Fruit fly (Drosophila melanogaster) whole organism, embryonic: Measurements from ENCODE around the gene CG32983.
A peak's percentile ranks its signal among the peaks of the same experiment; 100 is the strongest.

Source experiments
- CG10654 ChIP-seq: fragments of 200-800 bp; sonication (Bioruptor generic); optimal IDR thresholded peaks from 2 replicates; lab custom pipeline; 2016; ENCODE audit warnings: missing biosample characterization, missing genetic modification characterization
- CG11247 ChIP-seq: fragments of 200-800 bp; sonication (Bioruptor generic); IDR thresholded peaks from 2 replicates; pipeline ENCODE4 v1.3.6; 2022; ENCODE audit warnings: missing biosample characterization, missing genetic modification characterization
- CG11723 ChIP-seq: fragments of 200-800 bp; sonication (Bioruptor generic); optimal IDR thresholded peaks from 2 replicates; lab custom pipeline; 2017; ENCODE audit warnings: missing biosample characterization, mild to moderate bottlenecking, missing genetic modification characterization
- CG13775 ChIP-seq: fragments of 200-800 bp; sonication (Bioruptor generic); optimal IDR thresholded peaks from 3 replicates; lab custom pipeline; 2017; ENCODE audit warnings: missing biosample characterization, mild to moderate bottlenecking, missing genetic modification characterization
- CG13894 ChIP-seq: fragments of 200-800 bp; sonication (Bioruptor generic); optimal IDR thresholded peaks from 3 replicates; lab custom pipeline; 2018; ENCODE audit warnings: missing biosample characterization, mild to moderate bottlenecking, missing genetic modification characterization, moderate library complexity
- CG16863 ChIP-seq: fragments of 200-800 bp; sonication (Bioruptor generic); optimal IDR thresholded peaks from 3 replicates; lab custom pipeline; 2016; ENCODE audit warnings: missing biosample characterization, missing genetic modification characterization
- CG18011 ChIP-seq: fragments of 200-800 bp; sonication (Bioruptor generic); optimal IDR thresholded peaks from 2 replicates; lab custom pipeline; 2017; ENCODE audit warnings: missing biosample characterization, missing genetic modification characterization, mild to moderate bottlenecking, moderate library complexity, missing genotype
- CG18262 ChIP-seq: fragments of 200-800 bp; optimal IDR thresholded peaks from 3 replicates; lab custom pipeline; 2019; ENCODE audit warnings: missing biosample characterization, mild to moderate bottlenecking, missing genetic modification characterization, moderate library complexity
- CG18599 ChIP-seq: fragments of 200-800 bp; sonication (Bioruptor generic); optimal IDR thresholded peaks from 3 replicates; lab custom pipeline; 2017; ENCODE audit warnings: missing biosample characterization, missing genetic modification characterization, mild to moderate bottlenecking, moderate library complexity, missing genetic modification reagents
- CG2129 ChIP-seq: fragments of 200-800 bp; sonication (Bioruptor generic); IDR thresholded peaks from 2 replicates; pipeline ENCODE4 v1.3.6; 2022; ENCODE audit warnings: missing biosample characterization, missing genetic modification characterization; ENCODE audit not compliant: partially characterized antibody
- CG31441 ChIP-seq: fragments of 200-800 bp; sonication (Bioruptor generic); IDR thresholded peaks from 2 replicates; pipeline ENCODE4 v1.3.6; 2022; ENCODE audit warnings: missing biosample characterization, missing genetic modification characterization
- CG6813 ChIP-seq: fragments of 200-800 bp; sonication (Bioruptor generic); optimal IDR thresholded peaks from 2 replicates; lab custom pipeline; 2017; ENCODE audit warnings: missing biosample characterization, missing genetic modification characterization, mild to moderate bottlenecking, moderate library complexity, missing genetic modification reagents
- CG7357 ChIP-seq: fragments of 200-800 bp; sonication (Bioruptor generic); IDR thresholded peaks from 3 replicates; pipeline ENCODE4 v1.3.6; 2022; ENCODE audit warnings: missing biosample characterization, missing genetic modification characterization
- CG7372 ChIP-seq: fragments of 200-800 bp; sonication (Bioruptor generic); IDR thresholded peaks from 2 replicates; pipeline ENCODE4 v1.3.6; 2022; ENCODE audit warnings: missing biosample characterization, missing genetic modification characterization
- CoRest ChIP-seq: fragments of 200-800 bp; sonication (Bioruptor generic); optimal IDR thresholded peaks from 3 replicates; lab custom pipeline; 2018; ENCODE audit warnings: missing biosample characterization, mild to moderate bottlenecking, missing genetic modification characterization, moderate library complexity
- Dip2 ChIP-seq: fragments of 200-800 bp; sonication (Bioruptor generic); IDR thresholded peaks from 2 replicates; pipeline ENCODE4 v1.3.6; 2022; ENCODE audit warnings: missing biosample characterization, missing genetic modification characterization
- Elba2 ChIP-seq: fragments of 200-800 bp; sonication (Bioruptor generic); optimal IDR thresholded peaks from 3 replicates; lab custom pipeline; 2016; ENCODE audit warnings: missing biosample characterization, missing genetic modification characterization
- HLH4C ChIP-seq: fragments of 200-800 bp; sonication (Bioruptor generic); IDR thresholded peaks from 3 replicates; pipeline ENCODE4 v1.3.6; 2022; ENCODE audit warnings: missing biosample characterization, missing genetic modification characterization; ENCODE audit not compliant: partially characterized antibody
- Hand ChIP-seq: fragments of 200-800 bp; sonication (Bioruptor generic); optimal IDR thresholded peaks from 2 replicates; lab custom pipeline; 2017; ENCODE audit warnings: mild to moderate bottlenecking, missing biosample characterization, missing genetic modification reagents, missing genetic modification characterization
- Hey ChIP-seq: fragments of 200-800 bp; sonication (Bioruptor generic); optimal IDR thresholded peaks from 3 replicates; lab custom pipeline; 2018; ENCODE audit warnings: missing biosample characterization, mild to moderate bottlenecking, missing genetic modification characterization
- Hr78 ChIP-seq, 2 experiments: fragments of 200-800 bp in 1 of 2; fragments of >200 bp in 1 of 2; sonication (Bioruptor generic) in 1 of 2; optimal IDR thresholded peaks; 2 replicates each; lab custom pipeline; 2017 to 2019; ENCODE audit warnings: missing biosample characterization in 2 of 2, missing genetic modification characterization in 2 of 2, mild to moderate bottlenecking in 1 of 2, moderate library complexity in 1 of 2
- Hsf ChIP-seq: fragments of 200-800 bp; sonication (Bioruptor generic); optimal IDR thresholded peaks from 3 replicates; lab custom pipeline; 2016; ENCODE audit warnings: missing biosample characterization, missing genetic modification characterization
- MESR4 ChIP-seq: fragments of 200-800 bp; sonication (Bioruptor generic); optimal IDR thresholded peaks from 2 replicates; lab custom pipeline; 2018; ENCODE audit warnings: missing biosample characterization, mild to moderate bottlenecking, missing genetic modification characterization, moderate library complexity
- MTF-1 ChIP-seq: fragments of 200-800 bp; sonication (Bioruptor generic); optimal IDR thresholded peaks from 2 replicates; lab custom pipeline; 2018; ENCODE audit warnings: missing biosample characterization, mild to moderate bottlenecking, missing genetic modification characterization, borderline replicate concordance
- Mad ChIP-seq: fragments of 200-800 bp; sonication (Bioruptor generic); optimal IDR thresholded peaks from 2 replicates; lab custom pipeline; 2016; ENCODE audit warnings: missing biosample characterization, missing genetic modification characterization
- Oaz ChIP-seq: fragments of 200-800 bp; sonication (Bioruptor generic); IDR thresholded peaks from 2 replicates; pipeline ENCODE4 v1.3.6; 2022; ENCODE audit warnings: missing biosample characterization, missing genetic modification characterization
- Sox102F ChIP-seq: fragments of 200-800 bp; sonication (Bioruptor generic); optimal IDR thresholded peaks from 2 replicates; lab custom pipeline; 2018; ENCODE audit warnings: missing biosample characterization, mild to moderate bottlenecking, missing genetic modification characterization, moderate library complexity
- Spps ChIP-seq: fragments of 200-800 bp; sonication (Bioruptor generic); optimal IDR thresholded peaks from 2 replicates; lab custom pipeline; 2018; ENCODE audit warnings: missing biosample characterization, mild to moderate bottlenecking, missing genetic modification characterization
- ab ChIP-seq: fragments of 200-800 bp; sonication (Bioruptor generic); optimal IDR thresholded peaks from 2 replicates; lab custom pipeline; 2016; ENCODE audit warnings: missing biosample characterization, missing genetic modification characterization
- ash1 ChIP-seq: fragments of 200-800 bp; sonication (Bioruptor generic); optimal IDR thresholded peaks from 2 replicates; lab custom pipeline; 2018; ENCODE audit warnings: missing biosample characterization, mild to moderate bottlenecking, missing genetic modification characterization
- cas ChIP-seq: fragments of 200-800 bp; sonication (Bioruptor generic); IDR thresholded peaks from 2 replicates; pipeline ENCODE4 v1.3.6; 2022; ENCODE audit warnings: missing biosample characterization, missing genetic modification characterization
- cato ChIP-seq: fragments of 200-800 bp; sonication (Bioruptor generic); optimal IDR thresholded peaks from 2 replicates; lab custom pipeline; 2016; ENCODE audit warnings: missing biosample characterization, missing genetic modification characterization, borderline replicate concordance
- chinmo ChIP-seq: fragments of 200-800 bp; sonication (Bioruptor generic); IDR thresholded peaks from 4 replicates; pipeline ENCODE4 v1.3.6; 2022; ENCODE audit warnings: missing biosample characterization, missing genetic modification characterization; ENCODE audit not compliant: partially characterized antibody
- en ChIP-seq: fragments of 200-800 bp; sonication (Bioruptor generic); optimal IDR thresholded peaks from 2 replicates; lab custom pipeline; 2016; ENCODE audit warnings: missing biosample characterization, missing genetic modification characterization
- fd3F ChIP-seq: fragments of 200-800 bp; sonication (Bioruptor generic); optimal IDR thresholded peaks from 2 replicates; lab custom pipeline; 2018; ENCODE audit warnings: missing biosample characterization, mild to moderate bottlenecking, missing genetic modification characterization, moderate library complexity
- fru ChIP-seq: fragments of >200 bp; optimal IDR thresholded peaks from 2 replicates; lab custom pipeline; 2017
- gce ChIP-seq: fragments of 200-800 bp; sonication (Bioruptor generic); IDR thresholded peaks from 3 replicates; pipeline ENCODE4 v1.3.6; 2022; ENCODE audit warnings: missing biosample characterization, missing genetic modification characterization
- gcm ChIP-seq: fragments of 200-800 bp; sonication (Bioruptor generic); optimal IDR thresholded peaks from 2 replicates; lab custom pipeline; 2019; ENCODE audit warnings: missing biosample characterization, mild to moderate bottlenecking, missing genetic modification characterization, moderate library complexity
- gcm2 ChIP-seq: fragments of 200-800 bp; sonication (Bioruptor generic); optimal IDR thresholded peaks from 2 replicates; lab custom pipeline; 2016; ENCODE audit warnings: missing biosample characterization, missing genetic modification characterization
- grn ChIP-seq: fragments of 200-800 bp; sonication (Bioruptor generic); optimal IDR thresholded peaks from 3 replicates; lab custom pipeline; 2017; ENCODE audit warnings: missing biosample characterization, missing genetic modification characterization
- gsb ChIP-seq: fragments of 200-800 bp; sonication (Bioruptor generic); IDR thresholded peaks from 2 replicates; pipeline ENCODE4 v1.3.6; 2022; ENCODE audit warnings: missing biosample characterization, missing genetic modification characterization
- gt ChIP-seq: fragments of 200-800 bp; sonication (Bioruptor generic); IDR thresholded peaks from 2 replicates; pipeline ENCODE4 v1.3.6; 2022; ENCODE audit warnings: missing biosample characterization, missing genetic modification characterization
- h ChIP-seq: fragments of >200 bp; optimal IDR thresholded peaks from 2 replicates; lab custom pipeline; 2017
- ham ChIP-seq: fragments of 200-800 bp; sonication (Bioruptor generic); IDR thresholded peaks from 2 replicates; pipeline ENCODE4 v1.3.6; 2022; ENCODE audit warnings: missing biosample characterization, missing genetic modification characterization
- her ChIP-seq: fragments of 200-800 bp; sonication (Bioruptor generic); optimal IDR thresholded peaks from 2 replicates; lab custom pipeline; 2016; ENCODE audit warnings: missing biosample characterization, missing genetic modification characterization
- hth ChIP-seq: fragments of >200 bp; optimal IDR thresholded peaks from 2 replicates; lab custom pipeline; 2017; ENCODE audit warnings: inconsistent platforms
- inv ChIP-seq: fragments of 200-800 bp; sonication (Bioruptor generic); IDR thresholded peaks from 2 replicates; pipeline ENCODE4 v1.3.6; 2022; ENCODE audit warnings: missing biosample characterization, missing genetic modification characterization; ENCODE audit not compliant: partially characterized antibody
- knrl ChIP-seq: fragments of 200-800 bp; sonication (Bioruptor generic); IDR thresholded peaks from 3 replicates; pipeline ENCODE4 v1.3.6; 2022; ENCODE audit warnings: missing biosample characterization, missing genetic modification characterization; ENCODE audit not compliant: partially characterized antibody
- lmd ChIP-seq: fragments of 200-800 bp; sonication (Bioruptor generic); IDR thresholded peaks from 2 replicates; pipeline ENCODE4 v1.3.6; 2022; ENCODE audit warnings: missing biosample characterization, missing genetic modification characterization
- pzg ChIP-seq: fragments of 200-800 bp; sonication (Bioruptor generic); optimal IDR thresholded peaks from 3 replicates; lab custom pipeline; 2018; ENCODE audit warnings: missing biosample characterization, mild to moderate bottlenecking, missing genetic modification characterization, moderate library complexity
- schlank ChIP-seq: fragments of 200-800 bp; sonication (Bioruptor generic); optimal IDR thresholded peaks from 2 replicates; lab custom pipeline; 2018; ENCODE audit warnings: missing biosample characterization, mild to moderate bottlenecking, missing genetic modification characterization
- sima ChIP-seq: fragments of 200-800 bp; sonication (Bioruptor generic); optimal IDR thresholded peaks from 2 replicates; lab custom pipeline; 2016; ENCODE audit warnings: missing biosample characterization, missing genetic modification characterization

Gene CG32983

DNA sequence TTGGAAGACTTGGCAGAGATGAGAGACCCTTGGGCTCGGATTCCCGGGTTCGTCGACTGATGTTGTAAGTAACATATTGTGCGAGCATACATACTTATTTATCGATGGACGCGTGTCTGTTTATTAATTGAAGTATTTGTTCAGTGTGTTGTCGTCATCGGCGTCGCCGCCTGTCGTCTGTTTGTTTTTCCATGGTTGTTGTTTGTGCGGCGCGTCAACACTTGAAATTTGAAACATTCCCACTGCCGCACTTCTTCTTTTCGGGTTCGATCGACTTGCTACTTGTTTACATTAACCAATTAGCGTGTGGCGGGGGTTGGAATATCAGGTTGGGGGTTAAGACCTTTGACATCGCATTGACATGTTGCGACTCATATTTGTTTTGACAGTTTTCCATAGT, 13.4 kb upstream of the CG32983 start (continued):
- peak; percentile 75 for TF ChIP-seq gcm (GFP tag; lab: Kevin White, UChicago)
- TF ChIP-seq Hey (tag; lab: Kevin White, UChicago) = peak; percentile 76
- TF ChIP-seq gt = no peak
- TF ChIP-seq en (GFP tag; lab: Kevin White, UChicago) = no peak
- TF ChIP-seq ab = no peak
- TF ChIP-seq knrl (GFP tag; lab: Robert Waterston, UW) = no peak
- no peak for TF ChIP-seq HLH4C (GFP tag; lab: Robert Waterston, UW)
- TF ChIP-seq ash1 (GFP tag; lab: Kevin White, UChicago) = peak; percentile 3
- peak; percentile 77 for TF ChIP-seq Spps (tag; lab: Kevin White, UChicago)
- no peak for TF ChIP-seq CG2129 (GFP tag; lab: Robert Waterston, UW)
- peak; percentile 22 for TF ChIP-seq Sox102F (GFP tag; lab: Kevin White, UChicago)
- TF ChIP-seq CG11247 = no peak
- TF ChIP-seq ham (GFP tag; lab: Robert Waterston, UW) = no peak
- TF ChIP-seq lmd (GFP tag; lab: Robert Waterston, UW) = no peak
- no peak for TF ChIP-seq CG10654
- peak; percentile 61 for TF ChIP-seq grn (GFP tag; lab: Kevin White, UChicago)
- TF ChIP-seq CoRest (tag; lab: Kevin White, UChicago) = peak; percentile 15
- no peak for TF ChIP-seq Mad (GFP tag; lab: Kevin White, UChicago)
- no peak for TF ChIP-seq gce (GFP tag; lab: Robert Waterston, UW)
- TF ChIP-seq CG7372 (GFP tag; lab: Robert Waterston, UW) = no peak
- peak; percentile 85 for TF ChIP-seq MTF-1 (GFP tag; lab: Kevin White, UChicago)
- TF ChIP-seq schlank (tag; lab: Kevin White, UChicago) = peak; percentile 54
- TF ChIP-seq hth (lab: Kevin White, UChicago) = no peak
- TF ChIP-seq CG16863 (GFP tag; lab: Kevin White, UChicago) = peak; percentile 38
- peak; percentile 73; the same call in 1 of the 2 replicates for TF ChIP-seq CG31441
- no peak for TF ChIP-seq Oaz (GFP tag; lab: Robert Waterston, UW)
- no peak for TF ChIP-seq chinmo (GFP tag; lab: Robert Waterston, UW)
- TF ChIP-seq her (GFP tag; lab: Kevin White, UChicago) = peak; percentile 40
- TF ChIP-seq CG13894 (tag; lab: Kevin White, UChicago) = no peak
- TF ChIP-seq CG18011 = no peak
- no peak for TF ChIP-seq cas (GFP tag; lab: Robert Waterston, UW)
- peak; percentile 56 for TF ChIP-seq CG11723
- TF ChIP-seq inv (GFP tag; lab: Robert Waterston, UW) = no peak
- no peak for TF ChIP-seq fru
- TF ChIP-seq CG7357 (GFP tag; lab: Robert Waterston, UW) = no peak
- no peak for TF ChIP-seq Elba2 (GFP tag; lab: Kevin White, UChicago)
- TF ChIP-seq MESR4 = no peak
- peak; percentile 79 for TF ChIP-seq CG18599
- TF ChIP-seq fd3F (GFP tag; lab: Kevin White, UChicago) = no peak
- TF ChIP-seq sima = no peak
- TF ChIP-seq CG6813 (GFP tag; lab: Kevin White, UChicago) = peak; percentile 91
- peak; percentile 11 for TF ChIP-seq Hsf (GFP tag; lab: Kevin White, UChicago)
- TF ChIP-seq Hr78 (GFP tag; optimal IDR thresholded peaks at IDR 0.05; lab: Kevin White, UChicago) = peak in 1 of 2 experiments; percentile 93
- peak; percentile 38 for TF ChIP-seq CG13775 (GFP tag; lab: Kevin White, UChicago)
- no peak for TF ChIP-seq h (lab: Kevin White, UChicago)
- TF ChIP-seq CG18262 (tag; lab: Kevin White, UChicago) = peak; percentile 72
- TF ChIP-seq gcm2 (GFP tag; lab: Kevin White, UChicago) = no peak
- TF ChIP-seq gsb = no peak
- TF ChIP-seq pzg (GFP tag; lab: Kevin White, UChicago) = no peak
- TF ChIP-seq Hand (GFP tag; lab: Kevin White, UChicago) = peak; percentile 12
- TF ChIP-seq Dip2 (GFP tag; lab: Robert Waterston, UW) = no peak
- TF ChIP-seq cato (GFP tag; lab: Kevin White, UChicago) = no peak
